Worm (Caenorhabditis elegans) whole organism, young adult: ENCODE measurements around the gene srlf-21.

Experiments
- B0019.2 ChIP-seq: fragments of 200-800 bp; sonication (Bioruptor generic); conservative IDR thresholded peaks from 2 replicates; pipeline ENCODE4 v1.3.6; 2022; ENCODE audit warnings: missing genetic modification reagents, missing genetic modification characterization, missing compliant biosample characterization
- B0035.1 ChIP-seq: sonication (generic microtip); optimal IDR thresholded peaks from 2 replicates; lab custom pipeline; 2016; ENCODE audit warnings: missing genetic modification characterization, mild to moderate bottlenecking, missing compliant biosample characterization, missing genotype, missing genetic modification reagents
- B0261.1 ChIP-seq: sonication (generic microtip); optimal IDR thresholded peaks from 2 replicates; lab custom pipeline; 2016; ENCODE audit warnings: mild to moderate bottlenecking, missing genetic modification characterization, moderate library complexity, missing compliant biosample characterization
- B0336.3 ChIP-seq: fragments of 200-800 bp; sonication (Bioruptor generic); IDR thresholded peaks from 2 replicates; pipeline ENCODE4 v1.3.6; 2022; ENCODE audit warnings: missing genetic modification characterization, missing compliant biosample characterization
- C17E4.6 ChIP-seq: fragments of 200-800 bp; sonication (Bioruptor generic); IDR thresholded peaks from 2 replicates; pipeline ENCODE4 v1.3.6; 2022; ENCODE audit warnings: missing genetic modification reagents, missing genetic modification characterization, missing compliant biosample characterization
- F10E7.11 ChIP-seq: sonication (generic microtip); optimal IDR thresholded peaks from 2 replicates; lab custom pipeline; 2017; ENCODE audit warnings: mild to moderate bottlenecking, missing genetic modification characterization, moderate library complexity, missing compliant biosample characterization
- F22D6.2 ChIP-seq: sonication (generic microtip); optimal IDR thresholded peaks from 2 replicates; lab custom pipeline; 2016; ENCODE audit warnings: mild to moderate bottlenecking, missing genetic modification characterization, missing compliant biosample characterization
- F49E8.2 ChIP-seq: sonication (generic microtip); optimal IDR thresholded peaks from 3 replicates; lab custom pipeline; 2017; ENCODE audit warnings: missing genetic modification characterization, mild to moderate bottlenecking, missing compliant biosample characterization, antibody characterized with exemption, moderate library complexity; ENCODE audit not compliant: insufficient read depth
- Y79H2A.3 ChIP-seq: fragments of 200-800 bp; sonication (Bioruptor generic); conservative IDR thresholded peaks from 2 replicates; pipeline ENCODE4 v1.3.6; 2022; ENCODE audit warnings: missing genetic modification reagents, missing genetic modification characterization, missing compliant biosample characterization
- athp-1 ChIP-seq: sonication (generic microtip); optimal IDR thresholded peaks from 2 replicates; lab custom pipeline; 2017; ENCODE audit warnings: mild to moderate bottlenecking, missing genetic modification characterization, missing compliant biosample characterization
- attf-3 ChIP-seq: fragments of 200-800 bp; sonication (Bioruptor generic); conservative IDR thresholded peaks from 2 replicates; pipeline ENCODE4 v1.3.6; 2022; ENCODE audit warnings: missing genetic modification reagents, missing genetic modification characterization, missing compliant biosample characterization
- bed-1 ChIP-seq: fragments of 200-800 bp; sonication (Bioruptor generic); IDR thresholded peaks from 2 replicates; pipeline ENCODE4 v1.3.6; 2022; ENCODE audit warnings: missing genetic modification reagents, missing genetic modification characterization, missing compliant biosample characterization
- cebp-2 ChIP-seq: fragments of 200-800 bp; sonication (Bioruptor generic); IDR thresholded peaks from 2 replicates; pipeline ENCODE4 v1.3.6; 2022; ENCODE audit warnings: missing genetic modification characterization, missing compliant biosample characterization
- ceh-27 ChIP-seq: fragments of 200-800 bp; sonication (Bioruptor generic); optimal IDR thresholded peaks from 2 replicates; lab custom pipeline; 2018; ENCODE audit warnings: mild to moderate bottlenecking, missing genetic modification characterization, moderate library complexity, missing compliant biosample characterization
- ceh-91 ChIP-seq: fragments of 200-800 bp; sonication (Bioruptor generic); IDR thresholded peaks from 2 replicates; pipeline ENCODE4 v1.3.6; 2022; ENCODE audit warnings: missing genetic modification reagents, missing genetic modification characterization, missing compliant biosample characterization
- efl-1 ChIP-seq: fragments of 150-350 bp; optimal IDR thresholded peaks from 2 replicates; lab custom pipeline; 2014; ENCODE audit warnings: missing biosample characterization, missing genetic modification reagents, missing genetic modification characterization
- egl-18 ChIP-seq: fragments of 200-800 bp; sonication (Bioruptor generic); IDR thresholded peaks from 2 replicates; pipeline ENCODE4 v1.3.6; 2022; ENCODE audit warnings: missing genetic modification reagents, missing genetic modification characterization, missing compliant biosample characterization
- egrh-3 ChIP-seq: fragments of 200-800 bp; sonication (Bioruptor generic); IDR thresholded peaks from 2 replicates; pipeline ENCODE4 v1.3.6; 2022; ENCODE audit warnings: missing genetic modification reagents, missing genetic modification characterization, missing compliant biosample characterization
- ekl-4 ChIP-seq: fragments of 200-800 bp; sonication (Bioruptor generic); IDR thresholded peaks from 2 replicates; pipeline ENCODE4 v1.3.6; 2022; ENCODE audit warnings: missing genetic modification reagents, missing genetic modification characterization, missing compliant biosample characterization
- gei-17 ChIP-seq: fragments of 200-800 bp; sonication (Bioruptor generic); optimal IDR thresholded peaks from 2 replicates; lab custom pipeline; 2018; ENCODE audit warnings: mild to moderate bottlenecking, missing genetic modification characterization, missing compliant biosample characterization
- hlh-26 ChIP-seq: fragments of 200-800 bp; sonication (Bioruptor generic); conservative IDR thresholded peaks from 2 replicates; pipeline ENCODE4 v1.3.6; 2022; ENCODE audit warnings: missing genetic modification reagents, missing genetic modification characterization, missing compliant biosample characterization
- lin-54 ChIP-seq: fragments of 200-800 bp; sonication (Bioruptor generic); optimal IDR thresholded peaks from 2 replicates; lab custom pipeline; 2018; ENCODE audit warnings: mild to moderate bottlenecking, missing genetic modification characterization, missing compliant biosample characterization
- lir-1 ChIP-seq: fragments of 200-800 bp; sonication (Bioruptor generic); conservative IDR thresholded peaks from 2 replicates; pipeline ENCODE4 v1.3.6; 2022; ENCODE audit warnings: missing genetic modification reagents, missing genetic modification characterization, missing compliant biosample characterization
- lsl-1 ChIP-seq: fragments of 200-800 bp; sonication (Bioruptor generic); optimal IDR thresholded peaks from 2 replicates; lab custom pipeline; 2018; ENCODE audit warnings: mild to moderate bottlenecking, missing genetic modification characterization, moderate library complexity, missing compliant biosample characterization
- madf-10 ChIP-seq: sonication (generic microtip); optimal IDR thresholded peaks from 2 replicates; lab custom pipeline; 2016; ENCODE audit warnings: mild to moderate bottlenecking, missing genetic modification characterization, missing compliant biosample characterization
- madf-6 ChIP-seq: fragments of 200-800 bp; sonication (Bioruptor generic); IDR thresholded peaks from 2 replicates; pipeline ENCODE4 v1.3.6; 2022; ENCODE audit warnings: missing genetic modification reagents, missing genetic modification characterization, missing compliant biosample characterization
- mcd-1 ChIP-seq: fragments of 200-800 bp; sonication (Bioruptor generic); IDR thresholded peaks from 2 replicates; pipeline ENCODE4 v1.3.6; 2022; ENCODE audit warnings: missing genetic modification reagents, missing genetic modification characterization, missing compliant biosample characterization
- mes-4 ChIP-seq: sonication (generic microtip); optimal IDR thresholded peaks from 2 replicates; lab custom pipeline; 2016; ENCODE audit warnings: missing genotype, missing genetic modification characterization, missing compliant biosample characterization
- nfya-1 ChIP-seq: sonication (generic microtip); optimal IDR thresholded peaks from 2 replicates; lab custom pipeline; 2017; ENCODE audit warnings: antibody characterized with exemption, missing compliant biosample characterization, missing genetic modification characterization, borderline replicate concordance; ENCODE audit not compliant: insufficient read depth
- nhr-179 ChIP-seq: sonication (generic microtip); optimal IDR thresholded peaks from 2 replicates; lab custom pipeline; 2016; ENCODE audit warnings: mild to moderate bottlenecking, missing genetic modification characterization, missing compliant biosample characterization
- pbrm-1 ChIP-seq: fragments of 200-800 bp; sonication (Bioruptor generic); IDR thresholded peaks from 2 replicates; pipeline ENCODE4 v1.3.6; 2022; ENCODE audit warnings: missing genetic modification reagents, missing genetic modification characterization, missing compliant biosample characterization
- rcor-1 ChIP-seq: fragments of 200-800 bp; sonication (Bioruptor generic); IDR thresholded peaks from 2 replicates; pipeline ENCODE4 v1.3.6; 2022; ENCODE audit warnings: missing genetic modification reagents, missing genetic modification characterization, missing compliant biosample characterization
- sea-2 ChIP-seq: fragments of 200-800 bp; sonication (Bioruptor generic); IDR thresholded peaks from 2 replicates; pipeline ENCODE4 v1.3.6; 2022; ENCODE audit warnings: missing genetic modification characterization, missing compliant biosample characterization
- snpc-1.3 ChIP-seq: sonication (generic microtip); optimal IDR thresholded peaks from 2 replicates; lab custom pipeline; 2017; ENCODE audit warnings: missing genetic modification characterization, mild to moderate bottlenecking, missing compliant biosample characterization, antibody characterized with exemption, moderate library complexity, missing genotype, missing genetic modification reagents; ENCODE audit not compliant: insufficient read depth
- snpc-3.4 ChIP-seq: sonication (generic microtip); optimal IDR thresholded peaks from 2 replicates; lab custom pipeline; 2017; ENCODE audit warnings: missing genetic modification characterization, mild to moderate bottlenecking, missing compliant biosample characterization, antibody characterized with exemption, moderate library complexity, missing genotype, missing genetic modification reagents
- tbp1 ChIP-seq: fragments of 200-800 bp; sonication (Bioruptor generic); optimal IDR thresholded peaks from 2 replicates; lab custom pipeline; 2018; ENCODE audit warnings: mild to moderate bottlenecking, missing genetic modification characterization, missing compliant biosample characterization
- tbx-9 ChIP-seq: sonication (generic microtip); optimal IDR thresholded peaks from 2 replicates; lab custom pipeline; 2016; ENCODE audit warnings: borderline replicate concordance, missing genetic modification characterization, inconsistent platforms, missing compliant biosample characterization
- tlf-1 ChIP-seq: fragments of 200-800 bp; sonication (Bioruptor generic); optimal IDR thresholded peaks from 2 replicates; lab custom pipeline; 2018; ENCODE audit warnings: mild to moderate bottlenecking, missing genetic modification characterization, missing compliant biosample characterization
- unc-62 ChIP-seq: fragments of 150-350 bp; optimal IDR thresholded peaks from 2 replicates; lab custom pipeline; 2014; ENCODE audit warnings: missing biosample characterization, missing genetic modification reagents, missing genetic modification characterization
- xnd-1 ChIP-seq: sonication (generic microtip); optimal IDR thresholded peaks from 2 replicates; lab custom pipeline; 2016; ENCODE audit warnings: missing genotype, missing genetic modification reagents, missing genetic modification characterization, missing compliant biosample characterization
- zfh-2 ChIP-seq: fragments of 200-800 bp; sonication (Bioruptor generic); conservative IDR thresholded peaks from 2 replicates; pipeline ENCODE4 v1.3.6; 2022; ENCODE audit warnings: missing genetic modification reagents, missing genetic modification characterization, missing compliant biosample characterization
- zim-3 ChIP-seq: sonication (generic microtip); optimal IDR thresholded peaks from 2 replicates; lab custom pipeline; 2017; ENCODE audit warnings: mild to moderate bottlenecking, missing genetic modification characterization, moderate library complexity, missing compliant biosample characterization
- ztf-26 ChIP-seq: sonication (generic microtip); optimal IDR thresholded peaks from 2 replicates; lab custom pipeline; 2017; ENCODE audit warnings: missing genetic modification characterization, missing compliant biosample characterization

The srlf-21 gene

DNA sequence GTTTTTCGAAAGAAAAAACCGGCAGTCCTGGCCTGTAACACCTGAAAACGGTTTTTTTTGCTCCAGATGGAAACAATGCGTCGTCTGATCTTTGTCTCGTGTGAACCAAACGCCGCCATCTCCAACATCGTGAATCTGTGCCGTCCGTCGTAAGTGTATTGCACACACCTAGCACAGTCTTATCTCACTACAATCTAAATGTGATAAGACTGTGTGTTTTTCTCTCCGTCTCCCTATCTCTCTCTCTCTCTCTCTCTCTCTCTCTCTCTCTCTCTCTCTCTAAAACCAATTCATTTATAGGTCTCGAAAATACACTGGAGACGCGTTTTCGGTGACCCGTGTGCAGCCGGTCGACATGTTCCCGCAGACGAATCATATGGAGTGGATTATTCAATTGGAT is 20.3 kb upstream of the srlf-21 start (continued):
- TF ChIP-seq tbp1 (GFP tag; lab: Kevin White, UChicago), result no peak
- TF ChIP-seq ceh-27 (GFP tag; lab: Kevin White, UChicago), result no peak
- no peak for TF ChIP-seq tbx-9 (tag; lab: Kevin White, UChicago)
- no peak for TF ChIP-seq unc-62 (GFP tag; lab: Kevin White, UChicago)
- TF ChIP-seq B0261.1 (tag; lab: Kevin White, UChicago), result no peak
- TF ChIP-seq ztf-26 (tag; lab: Kevin White, UChicago), result no peak
- TF ChIP-seq madf-10, result no peak
- TF ChIP-seq C17E4.6 (GFP tag; lab: Robert Waterston, UW), result no peak
- TF ChIP-seq madf-6 (GFP tag; lab: Robert Waterston, UW), result no peak
- no peak for TF ChIP-seq hlh-26 (GFP tag; lab: Robert Waterston, UW)
- TF ChIP-seq B0336.3, result no peak
- no peak for TF ChIP-seq Y79H2A.3 (GFP tag; lab: Robert Waterston, UW)
- TF ChIP-seq tlf-1, result no peak
- no peak for TF ChIP-seq gei-17 (GFP tag; lab: Kevin White, UChicago)
- TF ChIP-seq athp-1 (tag; lab: Kevin White, UChicago), result no peak
- TF ChIP-seq lir-1, result no peak
- TF ChIP-seq ceh-91 (GFP tag; lab: Robert Waterston, UW), result no peak
- no peak for TF ChIP-seq F22D6.2 (tag; lab: Kevin White, UChicago)
- TF ChIP-seq rcor-1 (GFP tag; lab: Robert Waterston, UW), result no peak
- TF ChIP-seq zim-3 (tag; lab: Kevin White, UChicago), result no peak
- TF ChIP-seq snpc-1.3 (tag; lab: Kevin White, UChicago), result no peak
- TF ChIP-seq lsl-1 (GFP tag; lab: Kevin White, UChicago), result no peak
- TF ChIP-seq nhr-179 (tag; lab: Kevin White, UChicago), result no peak
- no peak for TF ChIP-seq xnd-1 (tag; lab: Kevin White, UChicago)
- TF ChIP-seq attf-3 (GFP tag; lab: Robert Waterston, UW), result no peak
- TF ChIP-seq mes-4 (tag; lab: Kevin White, UChicago), result no peak
- peak; percentile 32; the same call in 1 of the 2 replicates for TF ChIP-seq mcd-1
- peak; percentile 5 for TF ChIP-seq lin-54 (GFP tag; lab: Kevin White, UChicago)
- TF ChIP-seq F10E7.11, result no peak
- TF ChIP-seq ekl-4 (GFP tag; lab: Robert Waterston, UW), result no peak
- TF ChIP-seq B0019.2 (GFP tag; lab: Robert Waterston, UW), result no peak
- no peak for TF ChIP-seq F49E8.2
- no peak for TF ChIP-seq zfh-2
- TF ChIP-seq B0035.1, result no peak
- no peak for TF ChIP-seq sea-2 (GFP tag; lab: Robert Waterston, UW)
- TF ChIP-seq bed-1 (GFP tag; lab: Robert Waterston, UW), result no peak
- TF ChIP-seq nfya-1, result no peak
- no peak for TF ChIP-seq cebp-2 (GFP tag; lab: Robert Waterston, UW)
- TF ChIP-seq snpc-3.4, result no peak

DNA sequence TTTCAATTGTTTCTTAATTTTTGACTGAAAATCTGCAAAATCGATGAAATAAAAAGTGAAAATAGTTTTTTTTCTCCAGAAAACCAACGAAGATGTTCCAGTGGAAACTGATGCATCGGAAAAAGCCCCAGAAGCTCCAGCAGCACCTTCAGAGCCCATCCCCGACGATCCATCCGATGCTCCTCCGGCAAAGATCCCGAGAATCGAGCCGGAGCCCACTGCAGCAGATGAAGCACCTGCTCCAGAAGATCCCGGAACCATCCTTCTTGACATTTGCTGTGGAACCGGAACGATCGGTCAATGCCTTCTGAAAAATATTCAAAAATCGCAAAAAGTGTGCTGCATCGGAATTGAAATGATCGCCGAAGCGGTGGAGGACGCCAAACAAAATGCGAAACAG is 18.4 kb upstream of the srlf-21 start:
- no peak for TF ChIP-seq snpc-3.4
- no peak for TF ChIP-seq pbrm-1 (GFP tag; lab: Robert Waterston, UW)
- no peak for TF ChIP-seq egl-18 (GFP tag; lab: Robert Waterston, UW)
- TF ChIP-seq zfh-2, result peak; percentile 76
- TF ChIP-seq mcd-1, result 0 out of 2 replicates have a peak, but pooled peaks have one; percentile 10
- peak; percentile 60; the same call in 1 of the 2 replicates for TF ChIP-seq egrh-3 (GFP tag; lab: Robert Waterston, UW)
- TF ChIP-seq madf-10, result no peak
- no peak for TF ChIP-seq tlf-1
- no peak for TF ChIP-seq tbp1 (GFP tag; lab: Kevin White, UChicago)
- no peak for TF ChIP-seq efl-1 (GFP tag; lab: Kevin White, UChicago)
- TF ChIP-seq, all 124 proteins: peak for 3
